Worm (Caenorhabditis elegans): ENCODE measurements around the gene rml-4.

ce11 chrII:4288572-4288971, 6.3 kb upstream of the rml-4 start:
- TF ChIP-seq pha-4 (tag; optimal IDR thresholded peaks at IDR 0.05) (no peak), eyg-1 (tag; optimal IDR thresholded peaks at IDR 0.05) (no peak), ama-1 (optimal IDR thresholded peaks at IDR 0.05) (no peak), ceh-19 (GFP tag; optimal IDR thresholded peaks at IDR 0.05) (no peak), dmd-4 (tag; optimal IDR thresholded peaks at IDR 0.05; ENCODE audit: borderline replicate concordance) (no peak), fkh-10 (GFP tag; optimal IDR thresholded peaks at IDR 0.05) (no peak), unc-86 (tag; optimal IDR thresholded peaks at IDR 0.05) (no peak)
